Fruit fly (Drosophila melanogaster) whole organism, embryonic: ENCODE data around the gene MED19.

Source experiments
- Asciz ChIP-seq: fragments of 200-800 bp; sonication (Bioruptor generic); optimal IDR thresholded peaks from 2 replicates; lab custom pipeline; 2017; ENCODE audit warnings: missing biosample characterization, mild to moderate bottlenecking, missing genetic modification characterization, missing genetic modification reagents
- CG10366 ChIP-seq: fragments of 200-800 bp; sonication (Bioruptor generic); IDR thresholded peaks from 2 replicates; pipeline ENCODE4 v1.3.6; 2022; ENCODE audit warnings: missing biosample characterization, missing genetic modification characterization
- CG11696 ChIP-seq: fragments of 200-800 bp; sonication (Bioruptor generic); IDR thresholded peaks from 2 replicates; pipeline ENCODE4 v1.3.6; 2022; ENCODE audit warnings: missing biosample characterization, missing genetic modification characterization
- CG14050 ChIP-seq: fragments of 200-800 bp; sonication (Bioruptor generic); IDR thresholded peaks from 3 replicates; pipeline ENCODE4 v1.3.6; 2022; ENCODE audit warnings: missing biosample characterization, missing genetic modification characterization
- CG15479 ChIP-seq: fragments of 200-800 bp; sonication (Bioruptor generic); optimal IDR thresholded peaks from 3 replicates; lab custom pipeline; 2019; ENCODE audit warnings: missing biosample characterization, mild to moderate bottlenecking, missing genetic modification characterization, moderate library complexity
- CG1602 ChIP-seq: fragments of 200-800 bp; sonication (Bioruptor generic); optimal IDR thresholded peaks from 3 replicates; lab custom pipeline; 2016; ENCODE audit warnings: missing biosample characterization, missing genetic modification characterization
- CG17802 ChIP-seq: fragments of 200-800 bp; sonication (Bioruptor generic); optimal IDR thresholded peaks from 2 replicates; lab custom pipeline; 2018; ENCODE audit warnings: missing biosample characterization, mild to moderate bottlenecking, missing genetic modification characterization, moderate library complexity
- CG17912 ChIP-seq: fragments of 200-800 bp; sonication (Bioruptor generic); optimal IDR thresholded peaks from 2 replicates; lab custom pipeline; 2018; ENCODE audit warnings: missing biosample characterization, mild to moderate bottlenecking, missing genetic modification characterization
- CG2889 ChIP-seq: fragments of 200-800 bp; sonication (Bioruptor generic); IDR thresholded peaks from 3 replicates; pipeline ENCODE4 v1.3.6; 2022; ENCODE audit warnings: missing biosample characterization, missing genetic modification characterization
- CG30403 ChIP-seq: fragments of 200-800 bp; sonication (Bioruptor generic); optimal IDR thresholded peaks from 3 replicates; lab custom pipeline; 2016; ENCODE audit warnings: missing biosample characterization, missing genetic modification characterization
- CG3163 ChIP-seq: fragments of 200-800 bp; sonication (Bioruptor generic); optimal IDR thresholded peaks from 3 replicates; lab custom pipeline; 2016; ENCODE audit warnings: missing biosample characterization, missing genetic modification characterization
- CG34422 ChIP-seq: fragments of 200-800 bp; sonication (Bioruptor generic); IDR thresholded peaks from 3 replicates; pipeline ENCODE4 v1.3.6; 2022; ENCODE audit warnings: missing biosample characterization, missing genetic modification characterization
- CG4617 ChIP-seq: fragments of 200-800 bp; sonication (Bioruptor generic); optimal IDR thresholded peaks from 3 replicates; lab custom pipeline; 2016; ENCODE audit warnings: missing biosample characterization, missing genetic modification characterization, borderline replicate concordance
- CG4707 ChIP-seq: fragments of 200-800 bp; sonication (Bioruptor generic); optimal IDR thresholded peaks from 2 replicates; lab custom pipeline; 2018; ENCODE audit warnings: missing biosample characterization, mild to moderate bottlenecking, missing genetic modification characterization, moderate library complexity
- CG6272 ChIP-seq: fragments of 200-800 bp; sonication (Bioruptor generic); IDR thresholded peaks from 2 replicates; pipeline ENCODE4 v1.3.6; 2022; ENCODE audit warnings: missing biosample characterization, missing genetic modification characterization
- CG6654 ChIP-seq: fragments of 200-800 bp; sonication (Bioruptor generic); optimal IDR thresholded peaks from 2 replicates; lab custom pipeline; 2017; ENCODE audit warnings: missing biosample characterization, mild to moderate bottlenecking, missing genetic modification characterization
- CG9215 ChIP-seq: fragments of 200-800 bp; sonication (Bioruptor generic); IDR thresholded peaks from 2 replicates; pipeline ENCODE4 v1.3.6; 2022; ENCODE audit warnings: missing biosample characterization, missing genetic modification characterization
- Dbx ChIP-seq: fragments of 200-800 bp; sonication (Bioruptor generic); IDR thresholded peaks from 3 replicates; pipeline ENCODE4 v1.3.6; 2022; ENCODE audit warnings: missing biosample characterization, missing genetic modification characterization
- Dll ChIP-seq: fragments of 200-800 bp; sonication (Bioruptor generic); IDR thresholded peaks from 4 replicates; pipeline ENCODE4 v1.3.6; 2022; ENCODE audit warnings: missing biosample characterization, missing genetic modification characterization; ENCODE audit not compliant: partially characterized antibody
- Dref ChIP-seq: fragments of 200-800 bp; sonication (Bioruptor generic); IDR thresholded peaks from 2 replicates; pipeline ENCODE4 v1.3.6; 2022; ENCODE audit warnings: missing biosample characterization, missing genetic modification characterization
- HLH54F ChIP-seq: fragments of 200-800 bp; sonication (Bioruptor generic); optimal IDR thresholded peaks from 3 replicates; lab custom pipeline; 2016; ENCODE audit warnings: missing biosample characterization, missing genetic modification characterization
- Mad ChIP-seq: fragments of 200-800 bp; sonication (Bioruptor generic); optimal IDR thresholded peaks from 2 replicates; lab custom pipeline; 2016; ENCODE audit warnings: missing biosample characterization, missing genetic modification characterization
- Sry-δ ChIP-seq: fragments of 200-800 bp; sonication (Bioruptor generic); optimal IDR thresholded peaks from 2 replicates; lab custom pipeline; 2016; ENCODE audit warnings: missing biosample characterization, missing genetic modification characterization
- Ssrp ChIP-seq: fragments of 200-800 bp; sonication (Bioruptor generic); optimal IDR thresholded peaks from 2 replicates; lab custom pipeline; 2018; ENCODE audit warnings: missing biosample characterization, mild to moderate bottlenecking, missing genetic modification characterization, moderate library complexity
- Stat92E ChIP-seq, 3 experiments: fragments of >200 bp in 2 of 3; fragments of 200-800 bp in 1 of 3; sonication (Bioruptor generic) in 1 of 3; optimal IDR thresholded peaks; 2 replicates each; lab custom pipeline; 2017 to 2019; ENCODE audit warnings: missing biosample characterization in 3 of 3, missing genetic modification characterization in 3 of 3, mild to moderate bottlenecking in 1 of 3, moderate library complexity in 1 of 3
- YL-1 ChIP-seq: fragments of 200-800 bp; sonication (Bioruptor generic); optimal IDR thresholded peaks from 3 replicates; lab custom pipeline; 2017; ENCODE audit warnings: missing biosample characterization, mild to moderate bottlenecking, missing genetic modification characterization
- az2 ChIP-seq: fragments of 200-800 bp; sonication (Bioruptor generic); optimal IDR thresholded peaks from 3 replicates; lab custom pipeline; 2016; ENCODE audit warnings: missing biosample characterization, missing genetic modification characterization
- bab2 ChIP-seq: fragments of 200-800 bp; sonication (Bioruptor generic); optimal IDR thresholded peaks from 2 replicates; lab custom pipeline; 2016; ENCODE audit warnings: missing biosample characterization, missing genetic modification characterization
- bsh ChIP-seq, 2 experiments: fragments of 200-800 bp; sonication (Bioruptor generic); optimal IDR thresholded peaks; 2 replicates each; lab custom pipeline; 2017 to 2018; ENCODE audit warnings: mild to moderate bottlenecking in 2 of 2, missing biosample characterization in 2 of 2, missing genetic modification characterization in 2 of 2, moderate library complexity in 1 of 2
- corto ChIP-seq: fragments of 200-800 bp; sonication (Bioruptor generic); optimal IDR thresholded peaks from 2 replicates; lab custom pipeline; 2016; ENCODE audit warnings: missing biosample characterization, mild to moderate bottlenecking, missing genetic modification characterization, moderate library complexity
- disco-r ChIP-seq: fragments of 200-800 bp; sonication (Bioruptor generic); optimal IDR thresholded peaks from 2 replicates; lab custom pipeline; 2016; ENCODE audit warnings: missing biosample characterization, missing genetic modification characterization
- ems ChIP-seq: fragments of 200-800 bp; sonication (Bioruptor generic); optimal IDR thresholded peaks from 3 replicates; lab custom pipeline; 2016; ENCODE audit warnings: missing biosample characterization, missing genetic modification characterization
- esg ChIP-seq: fragments of 200-800 bp; sonication (Bioruptor generic); conservative IDR thresholded peaks from 2 replicates; pipeline ENCODE4 v1.3.6; 2022; ENCODE audit warnings: missing biosample characterization, missing genetic modification characterization
- fd96Cb ChIP-seq: fragments of 200-800 bp; sonication (Bioruptor generic); optimal IDR thresholded peaks from 2 replicates; lab custom pipeline; 2018; ENCODE audit warnings: missing biosample characterization, mild to moderate bottlenecking, missing genetic modification characterization, moderate library complexity
- grau ChIP-seq: fragments of 200-800 bp; optimal IDR thresholded peaks from 3 replicates; lab custom pipeline; 2019; ENCODE audit warnings: missing biosample characterization, mild to moderate bottlenecking, missing genetic modification characterization, moderate library complexity
- gro ChIP-seq: fragments of 200-800 bp; sonication (Bioruptor generic); optimal IDR thresholded peaks from 2 replicates; lab custom pipeline; 2016; ENCODE audit warnings: missing biosample characterization, missing genetic modification characterization
- gt ChIP-seq: fragments of 200-800 bp; sonication (Bioruptor generic); IDR thresholded peaks from 2 replicates; pipeline ENCODE4 v1.3.6; 2022; ENCODE audit warnings: missing biosample characterization, missing genetic modification characterization
- hb ChIP-seq: fragments of 200-800 bp; sonication (Bioruptor generic); IDR thresholded peaks from 3 replicates; pipeline ENCODE4 v1.3.6; 2022; ENCODE audit warnings: missing biosample characterization, missing genetic modification characterization; ENCODE audit not compliant: partially characterized antibody
- hbn ChIP-seq: fragments of 200-800 bp; sonication (Bioruptor generic); IDR thresholded peaks from 2 replicates; pipeline ENCODE4 v1.3.6; 2022; ENCODE audit warnings: missing biosample characterization, missing genetic modification characterization; ENCODE audit not compliant: partially characterized antibody
- hkb ChIP-seq, 2 experiments: fragments of 200-800 bp in 1 of 2; fragments of >200 bp in 1 of 2; sonication (Bioruptor generic) in 1 of 2; IDR thresholded peaks in 1 of 2; optimal IDR thresholded peaks in 1 of 2; 2 replicates each; pipeline versions ENCODE4 v1.3.6 to Lab custom; 2017 to 2022; ENCODE audit warnings: missing biosample characterization in 1 of 2, missing genetic modification characterization in 1 of 2
- inv ChIP-seq: fragments of 200-800 bp; sonication (Bioruptor generic); IDR thresholded peaks from 2 replicates; pipeline ENCODE4 v1.3.6; 2022; ENCODE audit warnings: missing biosample characterization, missing genetic modification characterization; ENCODE audit not compliant: partially characterized antibody
- jing ChIP-seq: fragments of 200-800 bp; sonication (Bioruptor generic); optimal IDR thresholded peaks from 2 replicates; lab custom pipeline; 2018; ENCODE audit warnings: missing biosample characterization, mild to moderate bottlenecking, missing genetic modification characterization
- otp ChIP-seq: fragments of 200-800 bp; sonication (Bioruptor generic); IDR thresholded peaks from 3 replicates; pipeline ENCODE4, ENCODE4 v1.3.6; 2022; ENCODE audit warnings: missing biosample characterization, missing genetic modification characterization
- pfk ChIP-seq: fragments of 200-800 bp; sonication (Bioruptor generic); optimal IDR thresholded peaks from 2 replicates; lab custom pipeline; 2018; ENCODE audit warnings: missing biosample characterization, mild to moderate bottlenecking, missing genetic modification characterization, moderate library complexity
- phol ChIP-seq: fragments of 200-800 bp; sonication (Bioruptor generic); optimal IDR thresholded peaks from 3 replicates; lab custom pipeline; 2018; ENCODE audit warnings: missing biosample characterization, mild to moderate bottlenecking, missing genetic modification characterization, moderate library complexity
- pnt ChIP-seq: fragments of 200-800 bp; sonication (Bioruptor generic); optimal IDR thresholded peaks from 3 replicates; lab custom pipeline; 2016; ENCODE audit warnings: missing biosample characterization, missing genetic modification characterization
- prd ChIP-seq, 3 experiments: fragments of >200 bp in 2 of 3; fragments of 200-800 bp in 1 of 3; sonication (Bioruptor generic) in 1 of 3; optimal IDR thresholded peaks in 2 of 3; IDR thresholded peaks in 1 of 3; 2 replicates in 2 of 3; 3 replicates in 1 of 3; pipeline versions ENCODE4 v1.3.6 to Lab custom; 2017 to 2022; ENCODE audit warnings: missing biosample characterization in 1 of 3, missing genetic modification characterization in 1 of 3
- sqz ChIP-seq: fragments of 200-800 bp; sonication (Bioruptor generic); optimal IDR thresholded peaks from 3 replicates; lab custom pipeline; 2018; ENCODE audit warnings: missing biosample characterization, mild to moderate bottlenecking, missing genetic modification characterization
- wdn ChIP-seq: fragments of 200-800 bp; sonication (Bioruptor generic); IDR thresholded peaks from 2 replicates; pipeline ENCODE4 v1.3.6; 2022; ENCODE audit warnings: missing biosample characterization, missing genetic modification characterization
- z ChIP-seq: fragments of 200-800 bp; sonication (Bioruptor generic); IDR thresholded peaks from 3 replicates; pipeline ENCODE4 v1.3.6; 2022; ENCODE audit warnings: missing biosample characterization, missing genetic modification characterization

The MED19 gene

DNA sequence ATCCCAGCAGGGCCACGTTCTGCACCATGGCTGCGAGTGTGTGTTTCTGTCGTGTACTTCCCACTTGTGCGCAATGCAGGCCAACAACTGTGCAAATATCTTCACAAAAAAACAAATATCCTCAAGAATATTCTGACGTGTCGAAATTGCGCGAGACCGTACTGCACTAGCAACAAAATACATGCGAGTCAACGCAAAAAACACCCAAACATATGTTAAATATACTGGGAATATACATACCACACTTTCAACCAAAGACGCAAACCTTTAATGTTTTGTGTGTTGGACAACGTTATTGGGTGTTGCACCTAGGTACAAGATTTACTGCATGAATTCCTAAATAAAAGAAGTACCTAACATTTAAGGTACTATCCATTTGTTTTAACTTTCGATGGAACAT, 44.2 kb downstream of the MED19 start, which contains the start of gene NUCB1 (continued):
- TF ChIP-seq CG3163 (peak; percentile 18), Stat92E (GFP tag; optimal IDR thresholded peaks at IDR 0.05; lab: Kevin White, UChicago) (peak in 1 of 3 experiments; percentile 23), CG17802 (tag; lab: Kevin White, UChicago) (no peak), CG15479 (GFP tag; lab: Kevin White, UChicago) (peak; percentile 71), corto (GFP tag; lab: Kevin White, UChicago) (no peak), bab2 (GFP tag; lab: Kevin White, UChicago) (peak; percentile 16), Ssrp (tag; lab: Kevin White, UChicago) (no peak), z (GFP tag; lab: Robert Waterston, UW) (no peak), hbn (GFP tag; lab: Robert Waterston, UW) (no peak), pfk (GFP tag; lab: Kevin White, UChicago) (peak; percentile 23), esg (GFP tag; lab: Robert Waterston, UW) (no peak), CG1602 (GFP tag; lab: Kevin White, UChicago) (peak; percentile 20), hkb (optimal IDR thresholded peaks at IDR 0.05; lab: Kevin White, UChicago) (no peak), hkb (GFP tag; IDR thresholded peaks at IDR 0.05; lab: Robert Waterston, UW) (peak; percentile 36; the same call in 1 of the 2 replicates), CG11696 (GFP tag; lab: Robert Waterston, UW) (no peak), Dref (GFP tag; lab: Robert Waterston, UW) (peak; percentile 38), Mad (GFP tag; lab: Kevin White, UChicago) (peak; percentile 12), CG14050 (GFP tag; lab: Robert Waterston, UW) (no peak), ems (GFP tag; lab: Kevin White, UChicago) (peak; percentile 30), YL-1 (peak; percentile 82), prd (optimal IDR thresholded peaks at IDR 0.05; lab: Kevin White, UChicago) (no peak), prd (GFP tag; IDR thresholded peaks at IDR 0.05; lab: Robert Waterston, UW) (no peak), fd96Cb (tag; lab: Kevin White, UChicago) (no peak), wdn (GFP tag; lab: Robert Waterston, UW) (no peak), hb (GFP tag; lab: Robert Waterston, UW) (no peak), pnt (GFP tag; lab: Kevin White, UChicago) (no peak), gro (GFP tag; lab: Kevin White, UChicago) (peak; percentile 71), otp (GFP tag; lab: Robert Waterston, UW) (no peak), disco-r (GFP tag; lab: Kevin White, UChicago) (peak; percentile 26), sqz (GFP tag; lab: Kevin White, UChicago) (no peak), CG6654 (GFP tag; lab: Kevin White, UChicago) (no peak), Asciz (GFP tag; lab: Kevin White, UChicago) (no peak), CG2889 (GFP tag; lab: Robert Waterston, UW) (no peak), CG4707 (no peak), bsh (GFP tag; optimal IDR thresholded peaks at IDR 0.05; lab: Kevin White, UChicago) (peak in 1 of 2 experiments; percentile 32), CG30403 (peak; percentile 29), Dll (GFP tag; lab: Robert Waterston, UW) (no peak), jing (GFP tag; lab: Kevin White, UChicago) (no peak), az2 (no peak), gt (GFP tag; lab: Robert Waterston, UW) (no peak), grau (tag; lab: Kevin White, UChicago) (no peak), Dbx (peak; percentile 69; the same call in 2 of the 3 replicates), phol (tag; lab: Kevin White, UChicago) (peak; percentile 48), HLH54F (GFP tag; lab: Kevin White, UChicago) (peak; percentile 13), CG6272 (GFP tag; lab: Robert Waterston, UW) (no peak), CG17912 (GFP tag; lab: Kevin White, UChicago) (peak; percentile 63), CG34422 (GFP tag; lab: Robert Waterston, UW) (no peak), CG9215 (GFP tag; lab: Robert Waterston, UW) (no peak), Sry-δ (GFP tag; lab: Kevin White, UChicago) (peak; percentile 41), inv (no peak), CG10366 (GFP tag; lab: Robert Waterston, UW) (peak; percentile 12; the same call in 1 of the 2 replicates), CG4617 (GFP tag; lab: Kevin White, UChicago) (peak; percentile 94)
